Fruit fly (Drosophila melanogaster): Measurements from ENCODE around the gene ush.

DNA sequence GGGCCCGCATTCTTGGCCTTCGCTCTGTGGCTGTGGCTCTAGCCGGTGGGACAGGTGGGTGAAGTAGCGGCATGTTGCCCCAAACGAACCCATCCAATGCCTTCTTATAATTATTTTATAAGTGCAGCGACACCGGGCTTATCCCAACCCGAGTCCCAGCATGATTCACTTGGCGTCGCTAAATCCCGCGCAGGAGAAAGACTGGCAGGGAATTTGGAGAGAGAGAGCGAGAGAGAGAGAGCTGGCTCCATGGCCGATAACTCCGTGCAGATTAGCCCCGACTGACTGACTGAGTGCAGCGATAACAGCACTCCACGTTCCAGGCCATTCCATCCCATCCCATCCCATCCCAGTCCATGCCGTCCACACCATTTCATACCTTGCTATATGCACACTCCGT, 25.6 kb downstream of the ush start:
- no peak for TF ChIP-seq CG4318 (GFP tag; optimal IDR thresholded peaks at IDR 0.05)
- no peak for TF ChIP-seq CG16779 (tag; optimal IDR thresholded peaks at IDR 0.05)
- no peak for TF ChIP-seq CG9139 (GFP tag; optimal IDR thresholded peaks at IDR 0.05)
- TF ChIP-seq CG3919 (GFP tag; optimal IDR thresholded peaks at IDR 0.05): no peak
- no peak for TF ChIP-seq Sox102F (GFP tag; optimal IDR thresholded peaks at IDR 0.05)
- no peak for TF ChIP-seq CG11762 (GFP tag; optimal IDR thresholded peaks at IDR 0.05; ENCODE audit: insufficient read depth)
- TF ChIP-seq CG15336 (GFP tag; IDR thresholded peaks at IDR 0.05): no peak
- TF ChIP-seq Blimp-1 (GFP tag; optimal IDR thresholded peaks at IDR 0.05): no peak
- no peak for TF ChIP-seq salr (GFP tag; optimal IDR thresholded peaks at IDR 0.05)
- no peak for TF ChIP-seq CG7368 (GFP tag; optimal IDR thresholded peaks at IDR 0.05)
